Fruit fly (Drosophila melanogaster): ENCODE data around the gene Orc2.
A peak's percentile ranks its signal among the peaks of the same experiment; 100 is the strongest.

Gene Orc2

DNA sequence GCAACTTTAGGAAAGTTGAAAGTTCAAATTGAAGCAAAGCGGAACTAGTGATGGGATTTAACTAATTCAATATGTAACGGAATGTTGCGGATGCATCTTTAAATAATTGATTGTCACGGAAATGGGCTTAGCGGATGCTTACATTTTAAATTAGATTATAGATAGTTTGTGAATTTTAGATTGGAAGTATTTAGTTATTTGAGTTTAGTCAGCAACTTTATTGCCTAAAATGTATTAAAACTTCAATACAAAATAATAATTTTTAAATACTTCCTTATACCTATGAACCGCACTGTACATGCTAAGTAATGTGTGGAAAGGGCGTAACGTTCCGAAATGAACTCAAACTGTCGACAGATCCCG lies 42.2 kb downstream of the Orc2 start (continued):
- TF ChIP-seq CG1621 (tag; optimal IDR thresholded peaks at IDR 0.05) (peak; percentile 56), Hr39 (GFP tag; optimal IDR thresholded peaks at IDR 0.05) (peak; percentile 76), CG34406 (GFP tag; optimal IDR thresholded peaks at IDR 0.05) (peak; percentile 84), achi (GFP tag; optimal IDR thresholded peaks at IDR 0.05) (peak; percentile 70), acj6 (GFP tag; optimal IDR thresholded peaks at IDR 0.05) (peak; percentile 82), CG11762 (GFP tag; optimal IDR thresholded peaks at IDR 0.05; ENCODE audit: insufficient read depth) (peak; percentile 67), Smox (GFP tag; optimal IDR thresholded peaks at IDR 0.05) (peak; percentile 82), CG3032 (tag; optimal IDR thresholded peaks at IDR 0.05) (peak; percentile 79), vri (GFP tag; optimal IDR thresholded peaks at IDR 0.05) (peak; percentile 19), esn (GFP tag; optimal IDR thresholded peaks at IDR 0.05) (peak; percentile 76), pdm3 (GFP tag; optimal IDR thresholded peaks at IDR 0.05) (peak; percentile 74), CG15336 (GFP tag; IDR thresholded peaks at IDR 0.05) (peak; percentile 21; the same call in 1 of the 2 replicates), CG6854 (GFP tag; optimal IDR thresholded peaks at IDR 0.05) (peak; percentile 47), Lpt (GFP tag; optimal IDR thresholded peaks at IDR 0.05) (no peak), Ets21C (GFP tag; optimal IDR thresholded peaks at IDR 0.05) (peak; percentile 55), salr (GFP tag; optimal IDR thresholded peaks at IDR 0.05) (peak; percentile 6 to 63), CG8319 (GFP tag; optimal IDR thresholded peaks at IDR 0.05) (no peak), CG10631 (GFP tag; optimal IDR thresholded peaks at IDR 0.05) (peak; percentile 68), Hr4 (GFP tag; optimal IDR thresholded peaks at IDR 0.05) (peak; percentile 50), fd59A (GFP tag; optimal IDR thresholded peaks at IDR 0.05) (peak; percentile 84), Ets96B (tag; optimal IDR thresholded peaks at IDR 0.05) (peak; percentile 86), CG6276 (GFP tag; optimal IDR thresholded peaks at IDR 0.05) (no peak), CG6163 (GFP tag; IDR thresholded peaks at IDR 0.05) (no peak), CG8119 (GFP tag; IDR thresholded peaks at IDR 0.05) (peak; percentile 59), fd85E (GFP tag; optimal IDR thresholded peaks at IDR 0.05) (peak; percentile 25), Eip78C (GFP tag) (peak; percentile 98), lz (GFP tag; optimal IDR thresholded peaks at IDR 0.05) (peak; percentile 52), ss (GFP tag; optimal IDR thresholded peaks at IDR 0.05) (peak in 1 of 2 experiments; percentile 83), Sox14 (GFP tag; optimal IDR thresholded peaks at IDR 0.05) (peak; percentile 76), dac (GFP tag; optimal IDR thresholded peaks at IDR 0.05) (no peak)

DNA sequence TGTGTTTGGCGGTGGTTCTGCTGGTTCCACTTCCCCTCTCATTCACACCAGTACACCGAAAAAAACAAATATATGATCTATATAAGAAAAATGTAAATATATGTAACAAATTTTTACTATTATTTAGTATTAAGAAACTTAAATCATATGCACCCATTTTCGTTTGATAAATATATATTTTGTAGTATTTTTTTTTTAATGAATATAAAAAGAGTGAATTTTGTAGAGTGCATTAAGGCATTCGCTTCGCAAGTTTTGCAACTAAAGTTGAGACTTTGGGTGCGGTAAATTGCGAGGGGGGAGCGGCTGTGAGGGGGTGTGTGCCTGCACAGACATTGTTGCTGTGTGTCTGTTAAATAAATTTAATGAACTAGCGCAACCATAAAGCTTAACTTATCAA lies 42.9 kb downstream of the Orc2 start:
- peak; percentile 88 for TF ChIP-seq eg (GFP tag; IDR thresholded peaks at IDR 0.05)
- peak; percentile 84 for TF ChIP-seq spab (GFP tag; optimal IDR thresholded peaks at IDR 0.05)
- no peak for TF ChIP-seq svp (GFP tag)
- TF ChIP-seq CG11294 (GFP tag; IDR thresholded peaks at IDR 0.05), result peak; percentile 60
- peak; percentile 55 for TF ChIP-seq achi (GFP tag; optimal IDR thresholded peaks at IDR 0.05)
- peak; percentile 62 for TF ChIP-seq Ets96B (tag; optimal IDR thresholded peaks at IDR 0.05)
- no peak for TF ChIP-seq CG1621 (tag; optimal IDR thresholded peaks at IDR 0.05)
- peak; percentile 43 for TF ChIP-seq Eip75B (GFP tag; optimal IDR thresholded peaks at IDR 0.05)
- TF ChIP-seq Hr4 (GFP tag; optimal IDR thresholded peaks at IDR 0.05), result no peak
- TF ChIP-seq dac (GFP tag; optimal IDR thresholded peaks at IDR 0.05), result no peak
- TF ChIP-seq CG15336 (GFP tag; IDR thresholded peaks at IDR 0.05), result peak; percentile 92
- TF ChIP-seq CG4318 (GFP tag; optimal IDR thresholded peaks at IDR 0.05), result no peak
- peak; percentile 64 for TF ChIP-seq CG7368 (GFP tag; optimal IDR thresholded peaks at IDR 0.05)
- TF ChIP-seq CG32006 (GFP tag; optimal IDR thresholded peaks at IDR 0.05), result peak; percentile 52
- peak; percentile 39 for TF ChIP-seq Blimp-1 (GFP tag; optimal IDR thresholded peaks at IDR 0.05)
- peak; percentile 81 for TF ChIP-seq Lpt (GFP tag; optimal IDR thresholded peaks at IDR 0.05)
- TF ChIP-seq Sox102F (GFP tag; optimal IDR thresholded peaks at IDR 0.05), result no peak
- peak; percentile 70 for TF ChIP-seq Eip78C (GFP tag)
- TF ChIP-seq CG3919 (GFP tag; optimal IDR thresholded peaks at IDR 0.05), result peak; percentile 85
- peak; percentile 41 for TF ChIP-seq fd85E (GFP tag; optimal IDR thresholded peaks at IDR 0.05)
- TF ChIP-seq dsx (GFP tag; optimal IDR thresholded peaks at IDR 0.05; ENCODE audit: poor library complexity, severe bottlenecking), result peak; percentile 99
- no peak for TF ChIP-seq Hr38 (GFP tag; optimal IDR thresholded peaks at IDR 0.05)
- peak; percentile 92 for TF ChIP-seq CG8119 (GFP tag; IDR thresholded peaks at IDR 0.05)
- TF ChIP-seq Sox14 (GFP tag; optimal IDR thresholded peaks at IDR 0.05), result no peak
- peak; percentile 34 for TF ChIP-seq esn (GFP tag; optimal IDR thresholded peaks at IDR 0.05)
- peak; percentile 82 for TF ChIP-seq CG16779 (tag; optimal IDR thresholded peaks at IDR 0.05)
- TF ChIP-seq Met (GFP tag; optimal IDR thresholded peaks at IDR 0.05), result no peak
- no peak for TF ChIP-seq Sox15 (GFP tag; optimal IDR thresholded peaks at IDR 0.05)
- no peak for TF ChIP-seq Hr39 (GFP tag; optimal IDR thresholded peaks at IDR 0.05)
- TF ChIP-seq CG8632 (GFP tag; optimal IDR thresholded peaks at IDR 0.05), result peak; percentile 47
- peak; percentile 43 for TF ChIP-seq CG34406 (GFP tag; optimal IDR thresholded peaks at IDR 0.05)
- peak; percentile 21 for TF ChIP-seq acj6 (GFP tag; optimal IDR thresholded peaks at IDR 0.05)
- TF ChIP-seq vri (GFP tag; optimal IDR thresholded peaks at IDR 0.05), result no peak
- TF ChIP-seq CG3032 (tag; optimal IDR thresholded peaks at IDR 0.05), result peak; percentile 67
- no peak for TF ChIP-seq fkh (GFP tag; optimal IDR thresholded peaks at IDR 0.05)
- peak; percentile 8 for TF ChIP-seq CG11902 (GFP tag; optimal IDR thresholded peaks at IDR 0.05)

All from whole organism, prepupa.